Fruit fly (Drosophila melanogaster): ENCODE data around the gene CG11760.

The CG11760 gene

DNA sequence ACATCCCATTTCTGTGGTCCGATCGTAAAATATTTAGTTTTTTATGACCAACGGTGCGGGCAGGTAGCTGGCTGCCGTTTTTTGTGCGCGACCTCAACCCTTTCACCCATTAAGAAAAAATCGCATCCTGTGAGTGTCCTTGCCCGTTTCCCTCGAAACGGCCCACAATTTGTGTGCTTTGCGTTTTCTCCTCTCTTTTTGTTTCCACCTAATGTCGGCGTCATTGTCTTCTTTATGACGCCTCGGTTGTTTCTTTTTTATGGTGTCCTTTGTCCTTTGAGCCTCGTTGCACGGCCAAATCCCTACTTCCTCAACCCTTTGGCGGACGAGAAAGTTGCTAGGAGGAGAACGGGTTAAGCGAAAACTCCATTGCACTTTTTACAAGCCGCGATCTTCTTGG is 17.8 kb upstream of the CG11760 start:
- TF ChIP-seq CG8478 (optimal IDR thresholded peaks at IDR 0.05), result no peak
- no peak for TF ChIP-seq CTCF (optimal IDR thresholded peaks at IDR 0.05)

DNA sequence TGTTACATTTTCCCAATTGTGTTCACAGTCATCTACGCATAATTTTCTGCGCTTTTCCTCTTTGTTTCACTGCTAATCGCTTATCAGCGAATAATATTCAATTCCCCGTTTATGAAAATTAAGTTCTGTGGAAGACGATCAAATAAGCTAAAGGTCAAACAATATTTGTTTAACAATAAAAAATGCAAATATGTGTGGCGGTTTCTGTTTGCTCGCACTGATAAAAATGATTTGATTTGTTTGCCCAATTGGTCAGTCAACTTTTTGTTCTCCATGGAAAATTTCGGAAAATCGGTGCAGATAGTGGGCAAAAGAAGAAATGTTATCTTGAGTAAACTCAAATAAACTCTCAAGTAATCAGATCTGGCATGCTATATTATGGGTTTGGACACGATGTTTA is 14.3 kb upstream of the CG11760 start:
- TF ChIP-seq CG8478 (optimal IDR thresholded peaks at IDR 0.05) (no peak), CTCF (optimal IDR thresholded peaks at IDR 0.05) (no peak)

dm6 chr3R:8705323-8706097 is 13.5 kb upstream of the CG11760 start:
- no peak for TF ChIP-seq CTCF (optimal IDR thresholded peaks at IDR 0.05)
- no peak for TF ChIP-seq CG8478 (optimal IDR thresholded peaks at IDR 0.05)

- TF ChIP-seq CTCF (optimal IDR thresholded peaks at IDR 0.05) (no peak), CG8478 (optimal IDR thresholded peaks at IDR 0.05) (no peak)
Observed at dm6 chr3R:8707166-8707565, 11.8 kb upstream of the CG11760 start.

DNA sequence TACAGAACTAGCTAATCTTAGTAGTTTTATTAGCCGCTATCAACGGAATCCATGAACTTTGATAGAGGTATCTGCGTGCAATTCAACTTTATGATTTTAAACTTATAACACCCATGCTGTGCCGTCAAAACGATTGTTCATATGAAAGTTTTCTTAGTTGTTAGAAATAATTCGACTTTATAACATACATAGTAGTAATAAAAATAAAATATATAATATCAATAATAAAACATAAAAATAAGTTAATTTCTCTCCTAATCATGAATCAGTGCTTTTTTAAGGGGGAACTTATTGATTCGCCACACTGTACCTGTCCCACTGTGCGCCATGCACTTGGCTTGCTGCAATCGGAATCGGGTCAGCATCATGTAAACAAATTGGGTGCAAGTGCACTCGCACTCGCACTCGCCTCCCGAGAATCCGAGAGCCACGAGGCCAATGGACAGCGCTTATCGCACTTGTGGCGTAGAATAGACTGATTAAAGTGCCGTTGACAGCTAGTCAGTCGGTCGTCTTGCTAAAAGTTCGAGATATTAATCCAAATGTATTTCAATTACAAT is 7.0 kb upstream of the CG11760 start:
- TF ChIP-seq CTCF (optimal IDR thresholded peaks at IDR 0.05) (no peak), CG8478 (optimal IDR thresholded peaks at IDR 0.05) (no peak)

DNA sequence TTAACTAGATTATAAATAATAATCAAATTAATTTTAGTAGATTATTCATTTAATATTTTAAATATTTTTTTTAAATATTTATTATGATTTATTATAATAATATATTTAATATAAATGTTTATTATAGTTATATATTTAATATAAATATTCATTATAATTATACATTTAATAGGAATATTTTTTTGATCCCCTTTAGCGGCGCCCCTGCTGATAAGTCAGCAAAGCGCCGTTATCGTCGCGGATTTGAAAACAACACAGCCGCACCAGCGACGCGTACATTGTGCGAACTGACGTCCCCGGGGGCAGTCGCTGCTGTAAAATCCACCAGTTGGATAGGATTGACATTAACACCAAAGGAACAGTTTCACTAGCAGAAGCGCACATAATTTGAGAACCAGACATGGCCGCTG is 6.3 kb upstream of the CG11760 start, which contains the start of gene CG8112:
Gene CG8112 (plus strand): TSS at position 212 of the 410 bp plus-strand sequence.
- TF ChIP-seq CG8478 (optimal IDR thresholded peaks at IDR 0.05) (no peak), CTCF (optimal IDR thresholded peaks at IDR 0.05) (no peak)

- TF ChIP-seq CTCF (optimal IDR thresholded peaks at IDR 0.05) (peak in 1 of 2 experiments; percentile 22), CG8478 (optimal IDR thresholded peaks at IDR 0.05) (no peak)
Observed at dm6 chr3R:8715371-8715770, 3.6 kb upstream of the CG11760 start.

DNA sequence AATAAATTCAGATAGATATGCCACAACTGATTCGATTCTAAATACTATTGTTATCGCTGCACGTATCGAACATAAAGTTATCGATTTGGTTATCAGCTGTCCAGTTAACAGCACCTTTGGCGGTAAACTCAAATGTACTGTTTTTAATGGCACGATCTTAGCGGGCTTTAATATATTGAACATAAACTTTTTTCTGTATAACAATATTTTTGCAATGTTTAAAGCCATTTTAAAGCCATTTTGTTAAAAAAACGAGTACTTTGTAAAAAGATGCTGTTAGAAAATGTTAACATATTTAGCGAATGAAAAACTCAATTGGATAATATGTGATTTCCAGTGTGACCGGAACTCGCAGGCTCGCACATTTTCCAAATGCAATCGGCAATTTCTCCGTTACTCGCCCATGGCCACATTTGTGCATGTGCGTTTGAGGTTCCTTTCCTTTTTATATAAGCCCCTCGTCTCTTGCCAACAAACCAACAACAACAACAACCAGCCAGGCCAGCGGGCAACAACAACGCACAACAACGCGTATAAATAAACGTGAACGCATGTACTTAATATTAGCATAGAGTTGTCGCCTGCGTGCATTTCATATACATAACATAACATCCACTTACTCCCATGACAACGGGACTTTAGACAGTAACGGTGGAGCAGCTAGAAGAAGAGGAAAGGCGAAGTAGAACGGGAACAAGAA is 3.0 kb upstream of the CG11760 start, which contains the start of gene TMEM216:
Gene TMEM216 (plus strand): TSS at position 393 of the 700 bp plus-strand sequence.
- TF ChIP-seq CG8478 (optimal IDR thresholded peaks at IDR 0.05), result no peak
- peak in 1 of 2 experiments; percentile 19 for TF ChIP-seq CTCF (optimal IDR thresholded peaks at IDR 0.05)

DNA sequence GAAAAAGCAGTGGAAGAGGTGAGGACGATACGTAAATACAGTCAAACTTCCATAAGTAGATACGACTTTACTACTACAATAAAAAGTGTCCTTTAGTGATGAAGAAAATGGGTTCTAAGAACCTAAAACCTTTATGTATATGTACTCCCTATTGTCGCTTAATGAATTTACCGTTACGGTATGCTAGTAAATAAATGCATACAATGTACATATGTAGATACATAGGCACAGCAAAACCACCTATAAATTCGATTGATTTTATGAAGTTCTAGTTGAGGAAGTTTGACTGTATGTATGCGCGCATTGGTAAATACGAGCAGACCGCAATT is 2.5 kb upstream of the CG11760 start:
- TF ChIP-seq CTCF (optimal IDR thresholded peaks at IDR 0.05), result no peak
- no peak for TF ChIP-seq CG8478 (optimal IDR thresholded peaks at IDR 0.05)

DNA sequence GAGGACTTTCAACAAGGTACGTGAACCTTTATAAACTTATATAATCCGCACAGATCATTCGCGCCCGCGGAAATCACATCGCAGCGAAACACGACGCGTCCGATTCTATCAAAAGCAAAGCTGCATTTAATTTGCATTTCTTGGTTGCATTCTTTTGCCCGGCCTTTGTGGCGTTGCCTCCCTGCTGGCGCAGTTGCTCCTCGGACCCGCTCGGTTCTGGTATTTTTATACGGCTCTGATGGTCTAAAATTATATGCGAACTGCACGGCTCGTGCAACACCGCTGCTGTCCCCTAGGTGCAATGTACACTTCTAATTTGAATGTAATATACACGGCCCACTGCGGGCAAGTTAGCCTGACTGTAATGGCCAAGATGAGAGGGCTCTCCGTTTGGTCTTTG is 642 bp upstream of the CG11760 start, which contains the start of gene Cks85A:
Gene Cks85A (minus strand): TSS at position 101 of the 400 bp plus-strand sequence.
- TF ChIP-seq CTCF (optimal IDR thresholded peaks at IDR 0.05), result no peak
- no peak for TF ChIP-seq CG8478 (optimal IDR thresholded peaks at IDR 0.05)

DNA sequence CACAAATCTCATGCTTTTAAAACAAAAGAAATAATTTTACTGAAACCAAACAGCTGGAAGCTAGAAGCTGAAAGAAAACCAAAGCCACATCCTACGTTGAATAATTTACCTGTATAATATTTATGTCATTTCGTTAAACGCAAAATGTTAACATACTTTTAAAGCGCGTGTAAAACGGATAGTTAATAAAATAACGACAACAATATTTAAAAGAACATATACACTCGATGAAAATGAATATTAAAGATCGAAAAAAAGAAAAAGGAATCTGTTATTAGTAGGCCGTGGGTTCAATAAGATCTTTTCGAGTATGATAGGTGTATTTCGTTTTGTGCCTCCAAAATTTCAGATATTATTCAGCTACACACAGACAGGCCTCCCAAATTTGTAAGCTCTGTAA is 2.1 kb downstream of the CG11760 start, which contains the start of gene CG8136:
Gene CG8136 (plus strand): TSS at position 301 of the 400 bp plus-strand sequence.
- TF ChIP-seq CTCF (optimal IDR thresholded peaks at IDR 0.05), result no peak
- TF ChIP-seq CG8478 (optimal IDR thresholded peaks at IDR 0.05), result no peak

DNA sequence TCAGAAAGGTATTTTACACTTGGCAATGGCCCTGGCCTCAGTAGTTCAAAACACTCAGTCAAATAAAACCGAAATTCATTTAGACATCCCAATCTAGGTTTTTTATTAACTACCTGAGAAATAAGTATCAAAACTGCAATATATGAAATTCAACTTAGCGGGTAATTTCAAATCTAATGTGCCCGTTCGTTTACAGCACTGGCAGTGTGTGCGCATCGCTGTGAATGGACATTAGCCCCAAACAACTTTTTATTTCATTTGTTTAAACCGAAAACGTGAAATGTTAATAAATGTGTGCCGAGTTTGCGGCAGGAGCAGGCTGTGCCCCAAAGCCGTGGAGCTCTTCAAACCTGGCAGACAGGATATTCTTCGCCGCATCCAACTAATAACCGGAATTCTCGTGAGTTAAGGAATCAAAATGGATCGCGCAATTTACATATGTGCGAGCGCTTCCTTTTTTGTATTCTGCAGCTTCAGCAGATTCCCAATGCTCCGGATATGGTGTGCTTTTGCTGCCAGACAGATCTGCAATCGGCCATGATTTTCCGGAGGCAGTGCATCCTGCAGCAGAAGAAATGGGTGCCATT is 4.1 kb downstream of the CG11760 start, which contains the start of gene nom:
Gene nom (plus strand): TSS at position 213 of the 587 bp plus-strand sequence.
- TF ChIP-seq CTCF (optimal IDR thresholded peaks at IDR 0.05), result no peak

- no peak for TF ChIP-seq CG8478 (optimal IDR thresholded peaks at IDR 0.05)
- no peak for TF ChIP-seq CTCF (optimal IDR thresholded peaks at IDR 0.05)
Observed at dm6 chr3R:8725179-8725578, 6.2 kb downstream of the CG11760 start, which contains the start of gene ouib. TSS of gene ouib (plus strand) at chr3R:8725479.

DNA sequence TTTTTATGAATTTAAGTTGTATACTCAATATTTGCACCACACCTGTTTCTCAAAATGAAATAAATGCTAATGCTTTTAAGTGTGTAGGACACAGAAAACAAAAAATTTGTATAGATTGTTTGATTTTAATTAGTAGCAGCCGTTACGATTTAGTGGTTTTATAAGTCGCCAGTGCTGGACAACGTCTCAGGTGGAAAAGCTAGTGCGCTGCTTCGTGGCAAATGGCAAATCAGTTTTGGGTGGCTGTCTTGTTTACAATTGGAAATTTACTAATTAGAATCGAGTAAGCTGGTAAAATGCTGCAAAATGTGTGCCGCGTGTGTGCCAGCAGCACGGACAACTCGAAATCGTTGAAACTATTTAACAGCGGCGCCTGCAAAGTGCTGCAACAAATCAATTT is 7.6 kb downstream of the CG11760 start, which contains the start of gene CG8159:
Gene CG8159 (plus strand): TSS at position 223 of the 400 bp plus-strand sequence.
- TF ChIP-seq CG8478 (optimal IDR thresholded peaks at IDR 0.05) (no peak), CTCF (optimal IDR thresholded peaks at IDR 0.05) (no peak)

DNA sequence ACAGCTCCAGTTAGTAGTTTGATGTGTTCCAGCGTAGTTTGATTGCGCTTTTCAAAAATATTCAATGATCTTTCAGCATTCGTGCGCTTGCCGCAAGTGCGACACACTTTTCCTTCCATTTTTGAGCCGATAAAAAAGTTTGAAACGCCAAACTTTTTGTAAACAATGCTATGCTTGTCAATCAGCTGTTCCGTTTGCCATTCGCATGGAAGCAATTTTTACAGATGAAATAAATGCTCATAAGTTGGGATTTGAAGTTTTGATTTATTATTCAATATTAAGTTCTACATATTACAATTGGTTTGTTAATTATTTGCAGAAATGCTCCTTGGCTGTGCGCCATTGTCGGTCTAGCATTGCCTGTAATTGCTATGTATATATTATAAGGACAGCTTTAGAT is 10.5 kb downstream of the CG11760 start, which contains the start of gene ranshi:
Gene ranshi (minus strand): TSS at position 152 of the 400 bp plus-strand sequence.
- no peak for TF ChIP-seq CTCF (optimal IDR thresholded peaks at IDR 0.05)
- TF ChIP-seq CG8478 (optimal IDR thresholded peaks at IDR 0.05), result no peak
